Worm (Caenorhabditis elegans): ENCODE data around the gene B0416.7.

B0416.7 gene

DNA sequence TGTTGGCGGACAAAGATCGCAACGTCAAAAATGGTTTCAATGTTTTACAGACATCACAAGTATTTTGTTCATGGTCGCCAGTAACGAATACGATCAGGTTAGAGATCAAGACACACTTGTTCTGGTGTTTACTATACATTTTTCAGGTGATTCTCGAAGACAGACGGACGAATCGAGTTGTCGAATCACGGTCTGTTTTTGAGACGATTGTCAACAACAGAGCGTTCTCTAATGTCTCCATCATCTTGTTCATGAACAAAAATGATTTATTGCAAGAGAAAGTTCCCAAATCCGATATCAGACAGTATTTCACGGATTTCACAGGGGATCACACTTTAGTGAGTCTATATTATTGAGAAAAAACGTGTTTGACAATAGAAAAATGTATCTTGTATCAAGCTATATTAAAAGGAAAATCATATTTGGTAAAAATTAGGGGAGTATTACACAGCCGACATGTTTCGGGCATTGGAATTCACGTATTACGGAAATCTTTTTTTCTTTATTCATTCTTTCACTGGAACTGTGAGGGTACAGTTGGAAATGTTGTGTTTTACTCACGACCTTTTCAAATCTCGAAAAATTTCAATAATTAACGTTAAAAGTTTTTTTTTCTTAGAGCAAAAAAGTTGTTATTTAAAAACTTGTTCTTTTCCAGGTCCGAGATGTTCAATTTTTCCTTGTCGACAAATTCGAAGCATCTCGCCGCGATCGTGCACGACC is 49.5 kb downstream of the B0416.7 start:
- TF ChIP-seq ref-1 (GFP tag; conservative IDR thresholded peaks at IDR 0.05): no peak
- no peak for TF ChIP-seq T22C8.4 (GFP tag; IDR thresholded peaks at IDR 0.05)
- TF ChIP-seq ztf-29 (GFP tag; IDR thresholded peaks at IDR 0.05): no peak

Measured in whole organism, midembryonic.